Worm (Caenorhabditis elegans): ENCODE results near the gene trr-1.

The trr-1 gene

ce11 chrII:11634057-11634676 is 41.6 kb downstream of the trr-1 start (continued):
- TF ChIP-seq nhr-12 (tag; optimal IDR thresholded peaks at IDR 0.05) (no peak), nhr-11 (tag; optimal IDR thresholded peaks at IDR 0.05) (no peak), lin-39 (tag; optimal IDR thresholded peaks at IDR 0.05) (no peak), lsy-2 (tag; optimal IDR thresholded peaks at IDR 0.05) (peak; percentile 58 to 74), C34F6.9 (tag; optimal IDR thresholded peaks at IDR 0.05) (peak; percentile 87), peb-1 (tag; optimal IDR thresholded peaks at IDR 0.05) (no peak), aly-2 (tag; optimal IDR thresholded peaks at IDR 0.05) (no peak), unc-39 (tag; optimal IDR thresholded peaks at IDR 0.05) (no peak), nhr-21 (tag; optimal IDR thresholded peaks at IDR 0.05) (peak; percentile 87), ZK546.5 (tag; optimal IDR thresholded peaks at IDR 0.05) (no peak), F13H6.1 (tag; optimal IDR thresholded peaks at IDR 0.05) (peak; percentile 96), elt-3 (tag; optimal IDR thresholded peaks at IDR 0.05) (no peak), mdl-1 (tag; optimal IDR thresholded peaks at IDR 0.05) (peak; percentile 87 to 94), zag-1 (tag; optimal IDR thresholded peaks at IDR 0.05) (peak; percentile 86), ceh-16 (tag; optimal IDR thresholded peaks at IDR 0.05) (no peak)

ce11 chrII:11633509-11633908 is 42.2 kb downstream of the trr-1 start, which contains the start of gene din-1:
Gene din-1 (minus strand): TSS chrII:11633609.
- TF ChIP-seq mbf-1 (tag; optimal IDR thresholded peaks at IDR 0.05) (no peak), zag-1 (tag; optimal IDR thresholded peaks at IDR 0.05) (no peak), lin-39 (tag; optimal IDR thresholded peaks at IDR 0.05) (no peak), ceh-82 (tag; optimal IDR thresholded peaks at IDR 0.05) (no peak), sem-4 (tag; optimal IDR thresholded peaks at IDR 0.05) (no peak), nhr-25 (tag; optimal IDR thresholded peaks at IDR 0.05) (no peak), nhr-237 (tag; optimal IDR thresholded peaks at IDR 0.05) (no peak), ZK546.5 (tag; optimal IDR thresholded peaks at IDR 0.05) (no peak), elt-3 (tag; optimal IDR thresholded peaks at IDR 0.05) (no peak), ama-1 (optimal IDR thresholded peaks at IDR 0.05) (no peak), mab-5 (tag; optimal IDR thresholded peaks at IDR 0.05) (no peak), sma-3 (GFP tag; optimal IDR thresholded peaks at IDR 0.05) (no peak), ztf-11 (tag; optimal IDR thresholded peaks at IDR 0.05) (no peak), lin-13 (GFP tag; optimal IDR thresholded peaks at IDR 0.05) (no peak), blmp-1 (tag; optimal IDR thresholded peaks at IDR 0.05; ENCODE audit: insufficient read depth) (no peak), C34F6.9 (tag; optimal IDR thresholded peaks at IDR 0.05) (no peak), peb-1 (tag; optimal IDR thresholded peaks at IDR 0.05) (no peak), unc-39 (tag; optimal IDR thresholded peaks at IDR 0.05) (no peak), F13H6.1 (tag; optimal IDR thresholded peaks at IDR 0.05) (no peak), crh-2 (tag; optimal IDR thresholded peaks at IDR 0.05) (no peak)

ce11 chrII:11632689-11633088 is 43.0 kb downstream of the trr-1 start:
- TF ChIP-seq snpc-4 (tag; optimal IDR thresholded peaks at IDR 0.05): no peak
- peak in 1 of 2 experiments; percentile 41 for TF ChIP-seq lsy-2 (tag; optimal IDR thresholded peaks at IDR 0.05)
- TF ChIP-seq nhr-12 (tag; optimal IDR thresholded peaks at IDR 0.05): no peak
- no peak for TF ChIP-seq ZK546.5 (tag; optimal IDR thresholded peaks at IDR 0.05)
- TF ChIP-seq mab-5 (tag; optimal IDR thresholded peaks at IDR 0.05): no peak
- TF ChIP-seq unc-62 (GFP tag; optimal IDR thresholded peaks at IDR 0.05): no peak
- TF ChIP-seq crh-2 (tag; optimal IDR thresholded peaks at IDR 0.05): peak; percentile 38
- TF ChIP-seq sma-9 (GFP tag; optimal IDR thresholded peaks at IDR 0.05): peak; percentile 77
- no peak for TF ChIP-seq sma-9 (tag; optimal IDR thresholded peaks at IDR 0.05)
- no peak for TF ChIP-seq mbf-1 (tag; optimal IDR thresholded peaks at IDR 0.05)
- no peak for TF ChIP-seq lin-11 (tag; optimal IDR thresholded peaks at IDR 0.05)
- TF ChIP-seq lin-13 (GFP tag; optimal IDR thresholded peaks at IDR 0.05): peak; percentile 15
- TF ChIP-seq C34F6.9 (tag; optimal IDR thresholded peaks at IDR 0.05): peak; percentile 61
- TF ChIP-seq nhr-10 (tag; optimal IDR thresholded peaks at IDR 0.05): no peak
- peak; percentile 50 for TF ChIP-seq fos-1 (tag; optimal IDR thresholded peaks at IDR 0.05)
- peak; percentile 43 for TF ChIP-seq nhr-21 (tag; optimal IDR thresholded peaks at IDR 0.05)
- TF ChIP-seq R02D3.7 (tag; optimal IDR thresholded peaks at IDR 0.05): no peak
- TF ChIP-seq nhr-237 (tag; optimal IDR thresholded peaks at IDR 0.05): no peak
- no peak for TF ChIP-seq skn-1 (tag; optimal IDR thresholded peaks at IDR 0.05)
- TF ChIP-seq elt-1 (tag; optimal IDR thresholded peaks at IDR 0.05): no peak
- TF ChIP-seq aly-2 (tag; optimal IDR thresholded peaks at IDR 0.05): no peak
- TF ChIP-seq elt-3 (tag; optimal IDR thresholded peaks at IDR 0.05): no peak
- no peak for TF ChIP-seq alr-1 (tag; optimal IDR thresholded peaks at IDR 0.05)
- TF ChIP-seq egl-27 (tag; optimal IDR thresholded peaks at IDR 0.05): peak; percentile 41
- TF ChIP-seq nhr-11 (tag; optimal IDR thresholded peaks at IDR 0.05): no peak
- no peak for TF ChIP-seq dmd-4 (tag; optimal IDR thresholded peaks at IDR 0.05)
- TF ChIP-seq ceh-82 (tag; optimal IDR thresholded peaks at IDR 0.05): no peak
- no peak for TF ChIP-seq unc-39 (tag; optimal IDR thresholded peaks at IDR 0.05)
- TF ChIP-seq peb-1 (tag; optimal IDR thresholded peaks at IDR 0.05): no peak
- TF ChIP-seq F13H6.1 (tag; optimal IDR thresholded peaks at IDR 0.05): peak; percentile 67
- peak; percentile 5 to 27 for TF ChIP-seq mdl-1 (tag; optimal IDR thresholded peaks at IDR 0.05)
- TF ChIP-seq ztf-11 (tag; optimal IDR thresholded peaks at IDR 0.05): no peak
- TF ChIP-seq sma-3 (GFP tag; optimal IDR thresholded peaks at IDR 0.05): peak; percentile 15
- no peak for TF ChIP-seq ama-1 (optimal IDR thresholded peaks at IDR 0.05)
- TF ChIP-seq nhr-6 (tag; optimal IDR thresholded peaks at IDR 0.05): no peak
- no peak for TF ChIP-seq gmeb-1 (tag; optimal IDR thresholded peaks at IDR 0.05)
- peak; percentile 80 for TF ChIP-seq nhr-129 (tag; optimal IDR thresholded peaks at IDR 0.05)
- TF ChIP-seq Y55F3AM.14 (GFP tag; optimal IDR thresholded peaks at IDR 0.05): no peak
- TF ChIP-seq lin-39 (tag; optimal IDR thresholded peaks at IDR 0.05): no peak
- no peak for TF ChIP-seq sem-4 (tag; optimal IDR thresholded peaks at IDR 0.05)
- no peak for TF ChIP-seq nhr-23 (tag; optimal IDR thresholded peaks at IDR 0.05)
- TF ChIP-seq unc-55 (GFP tag; optimal IDR thresholded peaks at IDR 0.05): peak; percentile 54

Data from whole organism, L2 larva.